Worm (Caenorhabditis elegans): ENCODE measurements around the gene lin-8.

lin-8 gene

DNA sequence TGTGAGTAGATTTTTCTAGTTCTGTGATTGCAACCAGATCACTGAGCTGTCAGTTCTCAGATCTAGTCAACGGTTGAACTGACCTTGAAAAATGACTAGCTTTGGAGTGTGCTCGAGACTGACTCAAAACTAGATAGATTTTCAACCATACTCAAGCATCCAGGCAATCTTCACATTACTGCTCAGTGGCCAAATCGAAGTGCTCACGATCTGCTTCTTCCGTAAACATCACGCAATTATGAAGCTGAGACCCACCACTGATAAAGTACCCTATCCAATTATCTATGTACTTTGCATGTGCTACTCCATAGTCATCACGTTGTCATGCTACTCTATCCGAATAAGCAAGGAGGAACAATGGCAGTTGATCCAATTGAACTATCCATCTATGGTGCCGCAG, 5.3 kb upstream of the lin-8 start:
- TF ChIP-seq flt-1 (GFP tag; IDR thresholded peaks at IDR 0.05), result no peak
- no peak for TF ChIP-seq cog-1 (tag; optimal IDR thresholded peaks at IDR 0.05)
- TF ChIP-seq ztf-23 (GFP tag; IDR thresholded peaks at IDR 0.05), result no peak
- no peak for TF ChIP-seq tab-1 (GFP tag; IDR thresholded peaks at IDR 0.05)
- TF ChIP-seq med-1 (GFP tag; optimal IDR thresholded peaks at IDR 0.05; ENCODE audit: insufficient read depth), result no peak
- no peak for TF ChIP-seq T22C8.4 (GFP tag; IDR thresholded peaks at IDR 0.05)
- no peak for TF ChIP-seq klf-2 (GFP tag; conservative IDR thresholded peaks at IDR 0.05)
- TF ChIP-seq ztf-29 (GFP tag; IDR thresholded peaks at IDR 0.05), result no peak
- TF ChIP-seq ref-1 (GFP tag; conservative IDR thresholded peaks at IDR 0.05), result no peak

DNA sequence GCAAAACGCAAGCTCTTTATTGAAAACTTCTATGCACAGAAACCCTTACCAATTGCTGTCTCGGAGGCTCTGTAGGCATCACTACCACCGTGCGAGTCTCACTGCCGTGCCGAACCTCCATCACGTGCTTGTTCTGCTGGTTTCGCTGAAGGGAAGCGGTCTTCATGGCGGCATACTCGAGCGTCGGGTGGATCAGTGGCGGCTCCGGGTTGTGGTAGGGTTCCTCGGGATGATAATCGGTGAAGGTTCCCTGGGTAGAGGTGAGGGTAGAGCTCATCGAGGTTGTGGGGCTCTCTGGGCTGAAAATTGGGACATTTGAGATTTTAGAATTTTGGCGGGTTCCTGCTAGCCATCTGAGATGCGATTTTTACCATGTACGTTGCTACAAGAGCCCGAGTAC, 3.8 kb upstream of the lin-8 start:
- TF ChIP-seq cog-1 (tag; optimal IDR thresholded peaks at IDR 0.05) (no peak), T22C8.4 (GFP tag; IDR thresholded peaks at IDR 0.05) (no peak), ref-1 (GFP tag; conservative IDR thresholded peaks at IDR 0.05) (no peak), ztf-23 (GFP tag; IDR thresholded peaks at IDR 0.05) (no peak), klf-2 (GFP tag; conservative IDR thresholded peaks at IDR 0.05) (no peak), tab-1 (GFP tag; IDR thresholded peaks at IDR 0.05) (no peak), ztf-29 (GFP tag; IDR thresholded peaks at IDR 0.05) (no peak), flt-1 (GFP tag; IDR thresholded peaks at IDR 0.05) (no peak), med-1 (GFP tag; optimal IDR thresholded peaks at IDR 0.05; ENCODE audit: insufficient read depth) (no peak)

DNA sequence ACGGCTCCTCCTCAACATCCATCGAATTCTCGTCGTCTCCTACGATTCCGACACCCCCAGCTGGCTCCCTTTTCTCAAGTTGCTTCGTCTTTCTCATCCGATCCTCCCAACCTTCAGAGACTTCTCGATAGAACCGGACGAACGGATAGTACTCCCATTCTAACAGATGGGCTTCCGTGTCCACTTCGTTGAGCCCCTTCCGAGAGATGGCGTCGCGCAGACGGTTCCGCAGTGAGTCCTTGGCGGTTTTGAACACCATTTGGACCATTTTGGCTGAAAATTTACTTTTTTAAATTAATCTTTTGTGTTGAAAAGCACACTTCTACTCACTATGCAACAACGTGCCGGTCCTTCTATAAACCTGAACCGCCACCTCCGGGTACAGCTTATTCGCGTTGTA, 2.9 kb upstream of the lin-8 start:
- TF ChIP-seq ztf-29 (GFP tag; IDR thresholded peaks at IDR 0.05) (no peak), tab-1 (GFP tag; IDR thresholded peaks at IDR 0.05) (no peak), ref-1 (GFP tag; conservative IDR thresholded peaks at IDR 0.05) (no peak), klf-2 (GFP tag; conservative IDR thresholded peaks at IDR 0.05) (no peak), flt-1 (GFP tag; IDR thresholded peaks at IDR 0.05) (no peak), T22C8.4 (GFP tag; IDR thresholded peaks at IDR 0.05) (no peak), ztf-23 (GFP tag; IDR thresholded peaks at IDR 0.05) (no peak), med-1 (GFP tag; optimal IDR thresholded peaks at IDR 0.05; ENCODE audit: insufficient read depth) (no peak), cog-1 (tag; optimal IDR thresholded peaks at IDR 0.05) (no peak)

DNA sequence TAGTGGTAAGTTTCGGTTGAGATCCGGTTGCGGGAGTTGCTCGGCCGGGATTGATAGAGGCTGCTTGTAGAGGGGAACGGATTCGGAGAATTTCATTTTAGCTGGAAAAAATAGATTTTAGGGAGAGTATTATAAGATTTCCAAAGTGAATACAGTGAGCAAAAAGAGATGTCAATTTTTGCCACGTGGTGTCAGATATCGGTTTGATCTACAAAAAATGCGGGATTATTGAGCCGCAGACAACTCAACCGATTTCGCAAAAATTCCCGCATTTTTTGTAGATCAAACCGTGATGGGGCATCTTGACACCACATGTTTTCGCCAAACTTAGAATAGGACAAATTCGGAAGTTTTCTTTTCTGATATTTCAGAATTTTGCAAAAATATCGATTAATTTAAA, 2.4 kb upstream of the lin-8 start, which contains the start of gene lido-13:
Gene lido-13 (minus strand): TSS at position 101 of the 400 bp plus-strand sequence.
- TF ChIP-seq med-1 (GFP tag; optimal IDR thresholded peaks at IDR 0.05; ENCODE audit: insufficient read depth) (no peak), T22C8.4 (GFP tag; IDR thresholded peaks at IDR 0.05) (no peak), flt-1 (GFP tag; IDR thresholded peaks at IDR 0.05) (no peak), ztf-23 (GFP tag; IDR thresholded peaks at IDR 0.05) (no peak), ref-1 (GFP tag; conservative IDR thresholded peaks at IDR 0.05) (no peak), tab-1 (GFP tag; IDR thresholded peaks at IDR 0.05) (no peak), ztf-29 (GFP tag; IDR thresholded peaks at IDR 0.05) (no peak), klf-2 (GFP tag; conservative IDR thresholded peaks at IDR 0.05) (no peak), cog-1 (tag; optimal IDR thresholded peaks at IDR 0.05) (no peak)

DNA sequence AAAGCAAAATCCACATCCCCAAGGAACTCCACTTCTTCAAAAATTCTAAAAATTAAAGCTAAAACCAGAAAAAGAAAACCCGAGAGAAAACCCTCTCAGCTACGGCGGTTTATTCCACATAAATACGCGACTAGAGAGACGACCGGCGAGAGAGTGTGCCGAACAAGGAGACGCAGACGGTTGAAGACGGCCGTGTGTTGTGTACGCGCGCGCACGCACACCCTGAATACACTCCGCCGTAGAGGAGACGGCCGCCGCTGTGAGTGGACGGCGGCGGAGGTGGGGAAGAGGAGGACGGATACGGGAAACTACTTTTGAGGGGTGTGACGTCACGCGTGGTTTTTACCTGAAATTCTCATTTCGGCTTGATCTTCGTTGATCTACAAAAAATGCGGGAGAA, 2.0 kb upstream of the lin-8 start:
- TF ChIP-seq med-1 (GFP tag; optimal IDR thresholded peaks at IDR 0.05; ENCODE audit: insufficient read depth), result no peak
- no peak for TF ChIP-seq klf-2 (GFP tag; conservative IDR thresholded peaks at IDR 0.05)
- no peak for TF ChIP-seq cog-1 (tag; optimal IDR thresholded peaks at IDR 0.05)
- no peak for TF ChIP-seq ztf-23 (GFP tag; IDR thresholded peaks at IDR 0.05)
- no peak for TF ChIP-seq flt-1 (GFP tag; IDR thresholded peaks at IDR 0.05)
- no peak for TF ChIP-seq ref-1 (GFP tag; conservative IDR thresholded peaks at IDR 0.05)
- no peak for TF ChIP-seq ztf-29 (GFP tag; IDR thresholded peaks at IDR 0.05)
- no peak for TF ChIP-seq tab-1 (GFP tag; IDR thresholded peaks at IDR 0.05)
- TF ChIP-seq T22C8.4 (GFP tag; IDR thresholded peaks at IDR 0.05), result no peak

DNA sequence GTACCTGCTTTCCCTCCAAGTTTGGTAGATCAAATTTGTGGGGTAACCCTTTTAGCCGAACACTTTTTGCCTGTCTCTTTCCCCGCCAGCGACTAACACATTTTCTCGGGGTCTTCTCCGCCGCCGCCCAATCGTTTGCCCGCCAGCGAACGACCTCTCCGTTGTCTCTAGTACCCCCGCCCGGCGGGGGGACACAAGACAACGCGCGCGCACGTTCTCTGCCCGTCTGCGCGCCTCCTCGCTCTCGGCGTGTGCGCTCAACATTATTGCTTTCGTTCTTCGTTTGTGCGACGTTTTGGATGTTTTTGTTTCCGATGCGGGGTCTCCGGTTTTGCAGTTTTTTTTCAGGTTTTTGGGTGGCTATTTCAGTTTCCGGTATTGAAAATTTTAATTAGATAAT, 1.1 kb upstream of the lin-8 start:
- TF ChIP-seq ztf-23 (GFP tag; IDR thresholded peaks at IDR 0.05), result 0 out of 2 replicates have a peak, but pooled peaks have one; percentile 52
- 0 out of 2 replicates have a peak, but pooled peaks have one; percentile 21 for TF ChIP-seq ztf-29 (GFP tag; IDR thresholded peaks at IDR 0.05)
- no peak for TF ChIP-seq T22C8.4 (GFP tag; IDR thresholded peaks at IDR 0.05)
- TF ChIP-seq flt-1 (GFP tag; IDR thresholded peaks at IDR 0.05), result peak; percentile 55; the same call in 1 of the 2 replicates

DNA sequence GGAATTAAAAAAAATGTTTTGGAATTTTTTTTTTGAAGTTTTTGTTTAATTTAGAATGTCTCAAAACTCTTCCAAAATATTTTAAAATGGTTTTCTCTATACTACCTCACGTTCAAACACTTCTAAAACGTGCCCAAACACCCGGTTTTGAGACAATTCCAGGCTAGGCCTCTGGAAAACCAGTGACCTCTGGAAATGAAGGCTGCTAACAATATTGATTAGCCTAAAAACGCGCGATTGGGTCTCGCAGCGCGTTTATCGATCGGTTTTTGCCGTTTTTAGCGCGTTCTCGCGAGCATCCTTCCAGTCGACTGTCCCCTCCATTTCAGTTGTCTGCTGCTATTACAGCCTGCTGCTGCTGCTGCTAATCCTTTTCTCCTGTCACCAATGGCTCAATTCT, 4.2 kb downstream of the lin-8 start, which contains the start of gene Y25C1A.6:
Gene Y25C1A.6 (plus strand): TSS at position 301 of the 400 bp plus-strand sequence.
- TF ChIP-seq flt-1 (GFP tag; IDR thresholded peaks at IDR 0.05), result no peak
- no peak for TF ChIP-seq tab-1 (GFP tag; IDR thresholded peaks at IDR 0.05)
- no peak for TF ChIP-seq med-1 (GFP tag; optimal IDR thresholded peaks at IDR 0.05; ENCODE audit: insufficient read depth)
- TF ChIP-seq T22C8.4 (GFP tag; IDR thresholded peaks at IDR 0.05), result no peak
- no peak for TF ChIP-seq klf-2 (GFP tag; conservative IDR thresholded peaks at IDR 0.05)
- no peak for TF ChIP-seq ztf-23 (GFP tag; IDR thresholded peaks at IDR 0.05)
- TF ChIP-seq ztf-29 (GFP tag; IDR thresholded peaks at IDR 0.05), result no peak
- TF ChIP-seq ref-1 (GFP tag; conservative IDR thresholded peaks at IDR 0.05), result no peak
- TF ChIP-seq cog-1 (tag; optimal IDR thresholded peaks at IDR 0.05), result no peak

DNA sequence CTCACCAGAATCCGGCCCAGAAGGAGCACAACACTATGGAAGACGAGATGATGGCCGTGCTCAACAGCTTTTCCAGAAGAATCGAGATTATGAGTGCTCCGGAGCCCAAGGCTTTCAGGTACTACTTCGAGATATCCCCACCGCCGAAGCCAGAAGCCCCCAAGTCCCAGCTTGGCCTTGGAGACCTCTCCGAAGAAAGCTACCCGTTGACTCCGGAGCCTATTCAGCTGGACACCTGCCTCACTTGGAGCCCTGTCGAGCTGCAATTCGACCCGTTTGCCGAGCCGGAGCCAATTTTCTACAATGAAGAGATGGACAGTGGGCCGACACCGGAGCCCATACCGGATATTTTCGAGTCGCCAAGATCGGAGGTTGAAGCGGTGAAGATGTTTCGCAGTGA, 5.0 kb downstream of the lin-8 start:
- TF ChIP-seq cog-1 (tag; optimal IDR thresholded peaks at IDR 0.05) (no peak), tab-1 (GFP tag; IDR thresholded peaks at IDR 0.05) (no peak), T22C8.4 (GFP tag; IDR thresholded peaks at IDR 0.05) (no peak)

DNA sequence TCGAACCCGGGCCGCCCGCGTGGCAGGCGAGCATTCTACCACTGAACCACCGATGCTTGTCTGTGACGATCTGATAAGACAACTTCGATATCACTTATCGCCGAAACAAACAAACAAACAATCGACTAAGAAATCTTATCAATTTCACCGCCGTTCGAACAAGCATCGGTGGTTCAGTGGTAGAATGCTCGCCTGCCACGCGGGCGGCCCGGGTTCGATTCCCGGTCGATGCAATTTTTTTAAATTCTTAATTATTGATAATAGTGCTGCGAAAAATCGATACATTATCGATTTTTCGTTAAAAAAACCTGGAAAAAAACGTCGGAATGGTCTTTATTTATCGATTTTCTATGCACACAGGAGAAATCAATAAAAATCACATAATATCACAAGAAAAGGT, 5.6 kb downstream of the lin-8 start:
- TF ChIP-seq med-1 (GFP tag; optimal IDR thresholded peaks at IDR 0.05; ENCODE audit: insufficient read depth), result no peak
- peak; percentile 62; the same call in 1 of the 2 replicates for TF ChIP-seq flt-1 (GFP tag; IDR thresholded peaks at IDR 0.05)
- no peak for TF ChIP-seq klf-2 (GFP tag; conservative IDR thresholded peaks at IDR 0.05)
- no peak for TF ChIP-seq ref-1 (GFP tag; conservative IDR thresholded peaks at IDR 0.05)
- no peak for TF ChIP-seq cog-1 (tag; optimal IDR thresholded peaks at IDR 0.05)
- peak; percentile 58 for TF ChIP-seq T22C8.4 (GFP tag; IDR thresholded peaks at IDR 0.05)
- 0 out of 2 replicates have a peak, but pooled peaks have one; percentile 38 for TF ChIP-seq tab-1 (GFP tag; IDR thresholded peaks at IDR 0.05)
- no peak for TF ChIP-seq ztf-23 (GFP tag; IDR thresholded peaks at IDR 0.05)
- no peak for TF ChIP-seq ztf-29 (GFP tag; IDR thresholded peaks at IDR 0.05)

DNA sequence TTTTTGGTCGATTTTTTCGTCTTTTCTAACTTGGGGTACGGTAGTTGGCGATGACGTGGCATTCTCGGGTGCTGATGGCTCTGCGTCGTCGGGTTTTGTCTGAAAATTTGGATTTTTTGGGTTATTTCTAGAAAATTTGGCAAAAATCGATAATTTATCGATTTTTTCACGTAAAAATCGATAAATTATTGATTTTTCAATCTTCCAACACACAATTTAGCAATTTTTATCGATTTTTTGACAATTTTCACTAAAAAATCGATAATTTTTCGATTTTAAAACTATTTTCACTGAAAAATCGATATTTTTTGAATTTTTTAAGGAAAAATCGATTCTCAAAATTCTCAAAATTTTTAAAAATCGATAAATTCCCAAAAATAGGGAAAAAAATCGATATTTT, 6.3 kb downstream of the lin-8 start:
- TF ChIP-seq T22C8.4 (GFP tag; IDR thresholded peaks at IDR 0.05) (peak; percentile 41), tab-1 (GFP tag; IDR thresholded peaks at IDR 0.05) (no peak)
